Worm (Caenorhabditis elegans) whole organism, L4 larva: ENCODE results near the gene irld-49.

ENCODE experiments used
- D1046.2 ChIP-seq: fragments of 200-800 bp; sonication (Bioruptor generic); IDR thresholded peaks from 2 replicates; pipeline ENCODE4 v1.3.6; 2022; ENCODE audit warnings: missing genetic modification characterization, missing compliant biosample characterization
- F37D6.2 ChIP-seq: sonication (generic microtip); optimal IDR thresholded peaks from 2 replicates; lab custom pipeline; 2016; ENCODE audit warnings: mild to moderate bottlenecking, missing genetic modification characterization, missing compliant biosample characterization
- Y105C5A.15 ChIP-seq: fragments of 200-800 bp; sonication (Bioruptor generic); IDR thresholded peaks from 2 replicates; pipeline ENCODE4 v1.3.6; 2022; ENCODE audit warnings: missing genetic modification characterization, missing compliant biosample characterization
- Y48G9A.11 ChIP-seq: fragments of 200-800 bp; sonication (Bioruptor generic); IDR thresholded peaks from 2 replicates; pipeline ENCODE4 v1.3.6; 2022; ENCODE audit warnings: missing genetic modification reagents, missing genetic modification characterization, missing compliant biosample characterization
- Y5F2A.4 ChIP-seq: fragments of 200-800 bp; sonication (Bioruptor generic); optimal IDR thresholded peaks from 2 replicates; lab custom pipeline; 2018; ENCODE audit warnings: mild to moderate bottlenecking, missing genetic modification characterization, missing compliant biosample characterization
- ZK337.2 ChIP-seq: fragments of 200-800 bp; sonication (Bioruptor generic); IDR thresholded peaks from 2 replicates; pipeline ENCODE4 v1.3.6; 2022; ENCODE audit warnings: missing genetic modification reagents, missing genetic modification characterization, missing compliant biosample characterization
- attf-4 ChIP-seq: sonication (generic microtip); optimal IDR thresholded peaks from 3 replicates; lab custom pipeline; 2017; ENCODE audit warnings: missing biosample characterization, missing genetic modification characterization
- ceh-20 ChIP-seq: fragments of 200-800 bp; sonication (Bioruptor generic); IDR thresholded peaks from 2 replicates; pipeline ENCODE4 v1.3.6; 2022; ENCODE audit warnings: missing genetic modification reagents, missing genetic modification characterization, missing compliant biosample characterization
- ceh-28 ChIP-seq: fragments of 150-350 bp; optimal IDR thresholded peaks from 2 replicates; lab custom pipeline; 2014; ENCODE audit warnings: missing biosample characterization, missing genetic modification reagents, missing genetic modification characterization
- ceh-44 ChIP-seq: fragments of 200-800 bp; sonication (Bioruptor generic); IDR thresholded peaks from 2 replicates; pipeline ENCODE4 v1.3.6; 2022; ENCODE audit warnings: missing genetic modification reagents, missing genetic modification characterization, missing compliant biosample characterization
- cey-2 ChIP-seq: sonication (generic microtip); optimal IDR thresholded peaks from 3 replicates; lab custom pipeline; 2017; ENCODE audit warnings: missing genetic modification characterization, mild to moderate bottlenecking, missing compliant biosample characterization, antibody characterized with exemption, borderline replicate concordance; ENCODE audit not compliant: insufficient read depth
- ctbp-1 ChIP-seq: fragments of 200-800 bp; sonication (Bioruptor generic); IDR thresholded peaks from 2 replicates; pipeline ENCODE4 v1.3.6; 2022; ENCODE audit warnings: missing genetic modification reagents, missing genetic modification characterization, missing compliant biosample characterization
- dmd-8 ChIP-seq: fragments of 200-800 bp; sonication (Bioruptor generic); IDR thresholded peaks from 2 replicates; pipeline ENCODE4 v1.3.6; 2022; ENCODE audit warnings: missing genetic modification characterization, missing compliant biosample characterization
- dmd-9 ChIP-seq: fragments of 200-800 bp; sonication (Bioruptor generic); IDR thresholded peaks from 2 replicates; pipeline ENCODE4 v1.3.6; 2022; ENCODE audit warnings: missing genetic modification reagents, missing genetic modification characterization, missing compliant biosample characterization
- dpl-1 ChIP-seq: fragments of 150-350 bp; optimal IDR thresholded peaks from 2 replicates; lab custom pipeline; 2014; ENCODE audit warnings: missing biosample characterization, missing genetic modification reagents, missing genetic modification characterization
- fkh-10 ChIP-seq: fragments of 150-350 bp; optimal IDR thresholded peaks from 2 replicates; lab custom pipeline; 2014; ENCODE audit warnings: missing biosample characterization, missing genetic modification reagents, missing genetic modification characterization
- hif-1 ChIP-seq, 2 experiments: sonication (generic microtip); optimal IDR thresholded peaks; 2 replicates each; lab custom pipeline; 2016 to 2017; ENCODE audit warnings: missing compliant biosample characterization in 2 of 2, missing genetic modification characterization in 2 of 2, missing genetic modification reagents in 2 of 2, missing genotype in 2 of 2, mild to moderate bottlenecking in 1 of 2
- lin-15B ChIP-seq: fragments of 150-350 bp; sonication (generic microtip); optimal IDR thresholded peaks from 3 replicates; lab custom pipeline; 2014; ENCODE audit warnings: missing biosample characterization, missing genetic modification characterization
- madf-9 ChIP-seq: fragments of 200-800 bp; sonication (Bioruptor generic); conservative IDR thresholded peaks from 2 replicates; pipeline ENCODE4 v1.3.6; 2022; ENCODE audit warnings: missing genetic modification reagents, missing genetic modification characterization, missing compliant biosample characterization
- mes-2 ChIP-seq: sonication (generic microtip); optimal IDR thresholded peaks from 2 replicates; lab custom pipeline; 2016; ENCODE audit warnings: missing genotype, mild to moderate bottlenecking, missing genetic modification characterization, missing compliant biosample characterization; ENCODE audit not compliant: poor library complexity, severe bottlenecking
- nhr-111 ChIP-seq: fragments of 200-800 bp; sonication (Bioruptor generic); optimal IDR thresholded peaks from 2 replicates; lab custom pipeline; 2018; ENCODE audit warnings: mild to moderate bottlenecking, missing genetic modification characterization, missing compliant biosample characterization
- nhr-42 ChIP-seq: fragments of 200-800 bp; sonication (Bioruptor generic); IDR thresholded peaks from 2 replicates; pipeline ENCODE4 v1.3.6; 2022; ENCODE audit warnings: missing genetic modification characterization, missing compliant biosample characterization
- set-16 ChIP-seq: fragments of 200-800 bp; sonication (Bioruptor generic); IDR thresholded peaks from 2 replicates; pipeline ENCODE4 v1.3.6; 2022; ENCODE audit warnings: missing genetic modification reagents, missing genetic modification characterization, missing compliant biosample characterization
- spr-3 ChIP-seq: fragments of 200-800 bp; sonication (Bioruptor generic); optimal IDR thresholded peaks from 2 replicates; lab custom pipeline; 2018; ENCODE audit warnings: mild to moderate bottlenecking, missing genetic modification characterization, missing compliant biosample characterization
- tra-1 ChIP-seq: fragments of 200-800 bp; sonication (Bioruptor generic); IDR thresholded peaks from 2 replicates; pipeline ENCODE4 v1.3.6; 2022; ENCODE audit warnings: missing genetic modification reagents, missing genetic modification characterization, missing compliant biosample characterization
- unc-130 ChIP-seq: sonication (generic microtip); optimal IDR thresholded peaks from 2 replicates; lab custom pipeline; 2016; ENCODE audit warnings: missing genetic modification reagents, missing genetic modification characterization, missing compliant biosample characterization
- unc-39 ChIP-seq: sonication (generic microtip); optimal IDR thresholded peaks from 2 replicates; lab custom pipeline; 2017; ENCODE audit warnings: missing biosample characterization, missing genetic modification characterization
- unc-62 ChIP-seq, 3 experiments: fragments of 150-350 bp in 1 of 3; sonication (generic microtip); optimal IDR thresholded peaks in 2 of 3; peaks in 1 of 3; 1 replicate in 1 of 3; 2 replicates in 2 of 3; lab custom pipeline; 2014 to 2017; ENCODE audit warnings: missing biosample characterization in 3 of 3, missing genetic modification characterization in 3 of 3, missing genetic modification reagents in 3 of 3, missing genotype in 1 of 3

Gene irld-49

ce11 chrII:2987854-2988350 is 43.9 kb downstream of the irld-49 start, which contains the start of gene lido-7 (continued):
- TF ChIP-seq fkh-10 (GFP tag; lab: Kevin White, UChicago) (no peak), nhr-42 (no peak), lin-15B (tag; lab: Kevin White, UChicago) (no peak), Y48G9A.11 (GFP tag; lab: Robert Waterston, UW) (no peak), attf-4 (tag; lab: Kevin White, UChicago) (no peak), tra-1 (peak; percentile 55; the same call in 1 of the 2 replicates), unc-130 (GFP tag; lab: Kevin White, UChicago) (no peak), Y105C5A.15 (no peak), Y5F2A.4 (GFP tag; lab: Kevin White, UChicago) (no peak), D1046.2 (GFP tag; lab: Robert Waterston, UW) (no peak)

- TF ChIP-seq dmd-8 (GFP tag; lab: Robert Waterston, UW) (0 out of 2 replicates have a peak, but pooled peaks have one; percentile 22), madf-9 (0 out of 2 replicates have a peak, but pooled peaks have one; percentile 20), set-16 (GFP tag; lab: Robert Waterston, UW) (peak; percentile 75)
Observed at ce11 chrII:2989076-2989475, 45.1 kb downstream of the irld-49 start.

DNA sequence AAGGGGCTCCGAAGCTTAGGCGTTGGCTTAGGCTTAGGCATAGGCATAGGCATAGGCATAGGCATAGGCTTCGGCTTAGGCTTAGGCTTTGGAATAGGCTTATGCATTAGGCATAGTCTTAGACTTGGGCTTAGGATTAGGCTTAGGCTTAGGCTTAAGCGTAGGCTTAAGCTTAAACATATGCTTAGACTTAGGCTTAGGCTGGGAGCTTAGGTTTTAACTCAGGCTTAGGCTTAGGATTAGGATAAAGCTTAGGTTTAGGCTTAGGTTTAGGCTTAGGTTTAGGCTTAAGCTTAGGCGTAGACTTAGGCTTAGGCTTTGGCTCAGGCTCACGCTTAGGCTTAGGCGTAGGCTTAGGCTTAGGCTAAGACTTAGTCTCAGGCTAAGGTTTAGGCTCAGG is 46.1 kb downstream of the irld-49 start:
- no peak for TF ChIP-seq madf-9
- peak in 1 of 2 experiments; percentile 75 for TF ChIP-seq unc-62 (GFP tag; optimal IDR thresholded peaks at IDR 0.05 in 1 of 2; lab: Kevin White, UChicago)
- TF ChIP-seq unc-62 (tag; optimal IDR thresholded peaks at IDR 0.05; lab: Kevin White, UChicago): no peak
- TF ChIP-seq, all 104 proteins: peak for 1

DNA sequence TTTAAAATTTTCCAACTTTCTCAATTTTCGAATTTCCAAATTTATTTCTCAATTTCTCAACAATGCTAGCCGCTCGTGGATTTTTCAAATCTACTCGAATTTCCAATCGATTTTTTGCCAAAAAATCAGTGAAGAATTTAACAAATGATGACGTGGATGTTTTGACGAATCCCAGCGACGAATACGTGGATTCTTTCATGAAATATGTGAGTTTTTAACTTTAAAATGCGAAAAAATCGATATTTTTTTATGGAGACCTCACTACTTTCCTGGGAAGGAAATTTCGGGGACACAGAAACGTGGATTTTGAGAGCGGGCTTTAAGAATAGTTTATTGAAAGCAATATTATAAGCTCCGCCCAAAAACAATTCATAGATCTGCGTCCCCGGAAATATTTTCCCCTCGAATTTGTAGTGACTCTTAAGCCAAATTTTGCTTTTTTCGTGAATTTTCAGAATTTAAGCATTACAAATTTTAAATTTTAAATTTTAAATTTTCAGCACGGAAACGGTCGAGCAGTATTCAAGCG is 47.6 kb downstream of the irld-49 start, which contains the start of gene K08A2.2:
Gene K08A2.2 (plus strand): TSS at position 51 of the 529 bp plus-strand sequence.
- TF ChIP-seq dmd-9 (GFP tag; lab: Robert Waterston, UW) (peak; percentile 18; the same call in 1 of the 2 replicates), mes-2 (tag; lab: Kevin White, UChicago) (peak; percentile 91), ctbp-1 (no peak), dmd-8 (GFP tag; lab: Robert Waterston, UW) (no peak), unc-130 (GFP tag; lab: Kevin White, UChicago) (peak; percentile 31), cey-2 (tag; lab: Kevin White, UChicago) (no peak), ceh-44 (GFP tag; lab: Robert Waterston, UW) (0 out of 2 replicates have a peak, but pooled peaks have one; percentile 46), ZK337.2 (GFP tag; lab: Robert Waterston, UW) (0 out of 2 replicates have a peak, but pooled peaks have one; percentile 34), nhr-111 (no peak), F37D6.2 (no peak), hif-1 (tag; optimal IDR thresholded peaks at IDR 0.05; lab: Kevin White, UChicago) (peak in 1 of 2 experiments; percentile 35)

DNA sequence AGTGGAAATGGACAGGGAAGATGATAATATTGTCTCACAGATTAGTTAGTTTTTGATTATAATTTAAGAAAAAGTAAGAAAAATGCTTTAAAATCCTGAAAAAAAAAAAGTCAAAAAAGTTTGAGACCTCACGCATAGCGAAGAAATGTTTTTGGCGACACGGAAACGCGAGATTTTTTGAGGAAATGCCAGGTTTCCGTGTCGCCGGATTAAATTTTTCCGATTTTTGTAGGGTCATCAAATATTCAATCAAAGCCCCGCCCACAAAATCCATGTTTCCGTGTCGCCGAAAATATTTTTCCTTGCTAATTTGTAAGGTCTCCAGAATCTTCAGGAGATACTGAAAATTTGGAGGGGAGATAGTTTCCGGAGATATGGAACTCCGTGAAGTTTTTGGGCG is 48.3 kb downstream of the irld-49 start:
- TF ChIP-seq dpl-1 (GFP tag; lab: Kevin White, UChicago): no peak
- no peak for TF ChIP-seq Y48G9A.11 (GFP tag; lab: Robert Waterston, UW)
- TF ChIP-seq mes-2 (tag; lab: Kevin White, UChicago): peak; percentile 53
- no peak for TF ChIP-seq spr-3 (GFP tag; lab: Kevin White, UChicago)
- no peak for TF ChIP-seq Y5F2A.4 (GFP tag; lab: Kevin White, UChicago)
- TF ChIP-seq ceh-28 (tag; lab: Kevin White, UChicago): no peak
- no peak for TF ChIP-seq ceh-20 (GFP tag; lab: Robert Waterston, UW)
- no peak for TF ChIP-seq unc-39 (tag; lab: Kevin White, UChicago)
